Worm (Caenorhabditis elegans): ENCODE measurements around the gene Y50D7A.10.

- TF ChIP-seq egl-27 (tag; optimal IDR thresholded peaks at IDR 0.05), result no peak
- TF ChIP-seq ceh-82 (tag; optimal IDR thresholded peaks at IDR 0.05), result no peak
- no peak for TF ChIP-seq mdl-1 (tag; optimal IDR thresholded peaks at IDR 0.05)
- TF ChIP-seq elt-3 (tag; optimal IDR thresholded peaks at IDR 0.05), result no peak
- TF ChIP-seq tbx-2 (tag; optimal IDR thresholded peaks at IDR 0.05), result no peak
- no peak for TF ChIP-seq eor-1 (tag; optimal IDR thresholded peaks at IDR 0.05)
- no peak for TF ChIP-seq lin-39 (tag; optimal IDR thresholded peaks at IDR 0.05)
- TF ChIP-seq nhr-237 (tag; optimal IDR thresholded peaks at IDR 0.05), result no peak
- TF ChIP-seq unc-62 (GFP tag; optimal IDR thresholded peaks at IDR 0.05), result no peak
- no peak for TF ChIP-seq unc-39 (tag; optimal IDR thresholded peaks at IDR 0.05)
These were observed 4.1 kb upstream of the Y50D7A.10 start for ce11 chrIII:311174-311573.

Data from whole organism, L3 larva.